Worm (Caenorhabditis elegans) whole organism, mixed stage, embryonic: ENCODE data around the gene T16A1.4.
"Not testable (repeated sequence)": the region's sequence is repeated elsewhere in the genome, so short reads cannot be mapped to it uniquely, and the experiment has no call there.

Experiments used
- M03D4.4 ChIP-seq: sonication (generic microtip); optimal IDR thresholded peaks from 2 replicates; lab custom pipeline; 2017; ENCODE audit warnings: mild to moderate bottlenecking, missing genetic modification characterization, missing compliant biosample characterization
- bed-3 ChIP-seq: fragments of 200-800 bp; sonication (Bioruptor generic); optimal IDR thresholded peaks from 3 replicates; lab custom pipeline; 2018; ENCODE audit warnings: mild to moderate bottlenecking, missing genetic modification characterization, moderate library complexity, missing compliant biosample characterization
- ceh-39 ChIP-seq: fragments of 150-350 bp; optimal IDR thresholded peaks from 2 replicates; lab custom pipeline; 2014; ENCODE audit warnings: missing biosample characterization, missing genetic modification characterization
- ceh-43 ChIP-seq: fragments of 200-800 bp; sonication (Bioruptor generic); optimal IDR thresholded peaks from 2 replicates; lab custom pipeline; 2018; ENCODE audit warnings: mild to moderate bottlenecking, missing genetic modification characterization, moderate library complexity, missing compliant biosample characterization
- ceh-83 ChIP-seq: fragments of 200-800 bp; sonication (Bioruptor generic); optimal IDR thresholded peaks from 2 replicates; lab custom pipeline; 2018; ENCODE audit warnings: mild to moderate bottlenecking, missing genetic modification characterization, missing compliant biosample characterization
- ces-1 ChIP-seq: fragments of 150-350 bp; optimal IDR thresholded peaks from 2 replicates; lab custom pipeline; 2014; ENCODE audit warnings: missing biosample characterization, missing genetic modification reagents, missing genetic modification characterization
- cnd-1 ChIP-seq: fragments of 200-800 bp; sonication (Bioruptor generic); optimal IDR thresholded peaks from 2 replicates; lab custom pipeline; 2018; ENCODE audit warnings: mild to moderate bottlenecking, missing genetic modification characterization, missing compliant biosample characterization
- drap-1 ChIP-seq: fragments of 200-800 bp; sonication (Bioruptor generic); optimal IDR thresholded peaks from 3 replicates; lab custom pipeline; 2018; ENCODE audit warnings: mild to moderate bottlenecking, missing genetic modification characterization, missing compliant biosample characterization
- elt-1 ChIP-seq: sonication (generic microtip); optimal IDR thresholded peaks from 2 replicates; lab custom pipeline; 2017; ENCODE audit warnings: missing genetic modification characterization, mild to moderate bottlenecking, missing compliant biosample characterization, antibody characterized with exemption, moderate library complexity, borderline replicate concordance; ENCODE audit not compliant: insufficient read depth
- elt-3 ChIP-seq: fragments of 150-350 bp; optimal IDR thresholded peaks from 2 replicates; lab custom pipeline; 2014; ENCODE audit warnings: missing biosample characterization, missing genetic modification characterization
- flh-1 ChIP-seq: fragments of 200-800 bp; sonication (Bioruptor generic); optimal IDR thresholded peaks from 2 replicates; lab custom pipeline; 2018; ENCODE audit warnings: mild to moderate bottlenecking, missing genetic modification characterization, moderate library complexity, missing compliant biosample characterization
- ham-2 ChIP-seq: fragments of 200-800 bp; sonication (Bioruptor generic); optimal IDR thresholded peaks from 2 replicates; lab custom pipeline; 2018; ENCODE audit warnings: mild to moderate bottlenecking, missing genetic modification characterization, missing compliant biosample characterization
- hlh-1 ChIP-seq: fragments of 150-350 bp; optimal IDR thresholded peaks from 2 replicates; lab custom pipeline; 2014; ENCODE audit warnings: missing biosample characterization, missing genetic modification reagents, missing genetic modification characterization
- lin-13 ChIP-seq: fragments of 150-350 bp; optimal IDR thresholded peaks from 2 replicates; lab custom pipeline; 2014; ENCODE audit warnings: missing biosample characterization, missing genetic modification characterization
- lin-32 ChIP-seq: fragments of 200-800 bp; sonication (Bioruptor generic); optimal IDR thresholded peaks from 2 replicates; lab custom pipeline; 2018; ENCODE audit warnings: mild to moderate bottlenecking, missing genetic modification characterization, missing compliant biosample characterization
- lsy-2 ChIP-seq: fragments of 150-350 bp; optimal IDR thresholded peaks from 2 replicates; lab custom pipeline; 2014; ENCODE audit warnings: missing biosample characterization, missing genetic modification characterization
- mab-5 ChIP-seq: fragments of 150-350 bp; optimal IDR thresholded peaks from 2 replicates; lab custom pipeline; 2014; ENCODE audit warnings: missing biosample characterization, missing genetic modification characterization
- mep-1 ChIP-seq: fragments of 150-350 bp; optimal IDR thresholded peaks from 2 replicates; lab custom pipeline; 2017; ENCODE audit warnings: missing biosample characterization, missing genetic modification reagents, missing genetic modification characterization, inconsistent platforms
- nhr-12 ChIP-seq: fragments of 150-350 bp; optimal IDR thresholded peaks from 2 replicates; lab custom pipeline; 2014; ENCODE audit warnings: missing biosample characterization, missing genetic modification characterization
- nhr-237 ChIP-seq: fragments of 150-350 bp; optimal IDR thresholded peaks from 2 replicates; lab custom pipeline; 2014; ENCODE audit warnings: missing biosample characterization, missing genetic modification characterization
- nhr-28 ChIP-seq: fragments of 150-350 bp; optimal IDR thresholded peaks from 2 replicates; lab custom pipeline; 2014; ENCODE audit warnings: missing biosample characterization, missing genetic modification characterization
- nhr-76 ChIP-seq: sonication (generic microtip); optimal IDR thresholded peaks from 2 replicates; lab custom pipeline; 2017; ENCODE audit warnings: missing biosample characterization, missing genetic modification characterization
- pha-4 ChIP-seq: fragments of 150-350 bp; optimal IDR thresholded peaks from 2 replicates; lab custom pipeline; 2018; ENCODE audit warnings: missing biosample characterization, missing genetic modification reagents, missing genetic modification characterization
- snpc-4 ChIP-seq: fragments of 150-350 bp; optimal IDR thresholded peaks from 2 replicates; lab custom pipeline; 2014; ENCODE audit warnings: missing biosample characterization, missing genetic modification characterization
- sptf-1 ChIP-seq: sonication (generic microtip); optimal IDR thresholded peaks from 2 replicates; lab custom pipeline; 2017; ENCODE audit warnings: mild to moderate bottlenecking, missing genetic modification characterization, moderate library complexity, missing compliant biosample characterization
- tbx-8 ChIP-seq: fragments of 200-800 bp; sonication (Bioruptor generic); optimal IDR thresholded peaks from 2 replicates; lab custom pipeline; 2018; ENCODE audit warnings: mild to moderate bottlenecking, missing genetic modification characterization, moderate library complexity, missing compliant biosample characterization
- unc-120 ChIP-seq: sonication (generic microtip); optimal IDR thresholded peaks from 2 replicates; lab custom pipeline; 2017; ENCODE audit warnings: missing genetic modification characterization, missing compliant biosample characterization; ENCODE audit not compliant: poor library complexity, severe bottlenecking
- unc-39 ChIP-seq: fragments of 150-350 bp; optimal IDR thresholded peaks from 2 replicates; lab custom pipeline; 2014; ENCODE audit warnings: missing biosample characterization, missing genetic modification characterization
- unc-62 ChIP-seq: fragments of 150-350 bp; optimal IDR thresholded peaks from 2 replicates; lab custom pipeline; 2014; ENCODE audit warnings: missing biosample characterization, missing genetic modification reagents, missing genetic modification characterization
- zip-8 ChIP-seq: fragments of 150-350 bp; optimal IDR thresholded peaks from 2 replicates; lab custom pipeline; 2014; ENCODE audit warnings: missing biosample characterization, missing genetic modification characterization
- ztf-11 ChIP-seq: fragments of 150-350 bp; optimal IDR thresholded peaks from 2 replicates; lab custom pipeline; 2014; ENCODE audit warnings: missing biosample characterization, missing genetic modification characterization

The T16A1.4 gene

DNA sequence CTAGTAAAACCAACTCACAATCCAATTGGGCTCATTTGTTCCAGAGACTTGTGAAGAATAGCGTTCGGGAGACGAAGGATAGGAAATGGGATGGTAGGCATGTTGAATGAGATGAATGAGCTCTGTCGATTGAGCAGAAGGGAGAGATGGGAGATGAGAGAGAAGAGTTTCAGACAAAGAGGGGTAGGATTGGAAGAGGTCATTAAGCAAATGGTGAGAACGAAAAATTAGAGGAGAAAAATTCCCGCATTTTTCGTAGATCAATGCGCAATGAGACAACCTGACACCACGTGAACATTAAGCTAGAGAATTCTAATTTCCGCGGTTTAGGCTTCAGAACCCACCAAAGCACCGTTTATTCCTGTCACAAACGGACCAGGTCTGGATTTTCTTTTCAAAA is 17.4 kb upstream of the T16A1.4 start, which contains the start of gene F07E5.13:
Gene F07E5.13, minus strand, starts transcription at position 101 of the 400 bp plus-strand sequence.
- no peak for TF ChIP-seq unc-39
- TF ChIP-seq nhr-28 (tag; lab: Kevin White, UChicago): no peak
- TF ChIP-seq ces-1 (GFP tag; lab: Kevin White, UChicago): no peak
- TF ChIP-seq unc-62 (GFP tag; lab: Kevin White, UChicago): no peak
- no peak for TF ChIP-seq ceh-83 (GFP tag; lab: Kevin White, UChicago)
- TF ChIP-seq unc-120 (tag; lab: Kevin White, UChicago): no peak
- TF ChIP-seq flh-1 (GFP tag; lab: Kevin White, UChicago): no peak
- TF ChIP-seq tbx-8 (GFP tag; lab: Kevin White, UChicago): no peak
- no peak for TF ChIP-seq mab-5 (tag; lab: Kevin White, UChicago)
- TF ChIP-seq lin-13 (tag; lab: Kevin White, UChicago): no peak

ce11 chrII:2064497-2064896 is 16.9 kb upstream of the T16A1.4 start, which contains the start of gene fbxb-6:
fbxb-6 (plus strand) TSS chrII:2064797.
- TF ChIP-seq ces-1 (GFP tag; lab: Kevin White, UChicago) (no peak), hlh-1 (no peak), bed-3 (GFP tag; lab: Kevin White, UChicago) (no peak), sptf-1 (tag; lab: Kevin White, UChicago) (no peak), cnd-1 (tag; lab: Kevin White, UChicago) (no peak), zip-8 (tag; lab: Kevin White, UChicago) (no peak), flh-1 (GFP tag; lab: Kevin White, UChicago) (no peak), ztf-11 (tag; lab: Kevin White, UChicago) (no peak)

ce11 chrII:2067451-2068021 is 13.8 kb upstream of the T16A1.4 start, which contains the start of gene F07E5.12:
F07E5.12 (plus strand) TSS chrII:2067971.
- TF ChIP-seq flh-1 (GFP tag; lab: Kevin White, UChicago); sptf-1 (tag; lab: Kevin White, UChicago); bed-3 (GFP tag; lab: Kevin White, UChicago): not testable (repeated sequence)

DNA sequence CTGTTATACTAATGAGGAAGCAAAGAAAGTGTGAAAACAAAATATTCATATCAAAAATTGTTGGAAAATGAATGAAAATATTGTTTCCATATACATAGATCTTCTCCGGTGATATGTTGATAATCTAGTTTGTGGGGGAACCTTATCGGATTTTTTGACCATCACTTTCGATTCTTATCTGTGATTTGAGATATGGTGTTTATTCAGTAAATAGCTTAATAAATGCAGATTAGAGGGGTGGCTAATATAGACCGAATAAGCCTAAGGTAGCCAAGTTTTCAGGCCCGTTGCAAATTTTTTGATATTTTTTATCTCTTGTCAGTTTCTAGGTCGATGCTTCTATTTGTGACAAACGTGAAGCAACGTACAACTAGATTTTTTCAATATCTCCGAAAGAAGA is 9.9 kb upstream of the T16A1.4 start, which contains the start of gene F07E5.7:
Gene F07E5.7, minus strand, starts transcription at position 101 of the 400 bp plus-strand sequence.
- TF ChIP-seq lin-32 (GFP tag; lab: Kevin White, UChicago) (no peak), hlh-1 (no peak), zip-8 (tag; lab: Kevin White, UChicago) (no peak), ceh-43 (GFP tag; lab: Kevin White, UChicago) (no peak), ceh-39 (no peak), tbx-8 (GFP tag; lab: Kevin White, UChicago) (no peak), elt-1 (tag; lab: Kevin White, UChicago) (no peak)

DNA sequence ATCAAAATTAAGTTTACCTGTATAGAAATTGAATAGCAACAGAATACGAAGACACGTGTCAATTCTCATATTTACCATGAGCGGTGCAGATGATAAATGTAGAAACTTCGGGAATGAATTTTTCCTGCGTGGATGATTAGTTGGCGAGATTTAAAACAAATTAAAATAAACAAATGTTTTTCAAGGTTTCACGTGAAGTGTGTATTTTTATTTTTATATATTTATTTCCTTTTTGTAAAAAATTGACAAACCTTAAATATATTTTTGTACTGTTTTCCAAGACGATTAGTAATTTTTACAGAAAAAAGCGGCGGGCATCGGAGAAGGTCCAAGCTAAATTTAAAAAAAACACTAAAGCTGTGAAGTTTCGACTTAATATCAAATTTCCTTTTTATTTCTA is 5.8 kb upstream of the T16A1.4 start, which contains the start of gene F07E5.8:
Gene F07E5.8, minus strand, starts transcription at position 101 of the 400 bp plus-strand sequence.
- TF ChIP-seq lin-13 (tag; lab: Kevin White, UChicago) (no peak), nhr-237 (tag; lab: Kevin White, UChicago) (no peak), mep-1 (tag; lab: Kevin White, UChicago) (no peak), mab-5 (tag; lab: Kevin White, UChicago) (no peak), snpc-4 (tag; lab: Kevin White, UChicago) (no peak), ham-2 (GFP tag; lab: Kevin White, UChicago) (no peak), elt-3 (tag; lab: Kevin White, UChicago) (no peak), unc-39 (no peak), sptf-1 (tag; lab: Kevin White, UChicago) (no peak), tbx-8 (GFP tag; lab: Kevin White, UChicago) (no peak), ztf-11 (tag; lab: Kevin White, UChicago) (no peak), lsy-2 (no peak), flh-1 (GFP tag; lab: Kevin White, UChicago) (no peak)

- TF ChIP-seq nhr-12 (tag; lab: Kevin White, UChicago): no peak
- no peak for TF ChIP-seq sptf-1 (tag; lab: Kevin White, UChicago)
- no peak for TF ChIP-seq unc-39
- no peak for TF ChIP-seq lsy-2
- TF ChIP-seq lin-32 (GFP tag; lab: Kevin White, UChicago): no peak
- TF ChIP-seq unc-120 (tag; lab: Kevin White, UChicago): no peak
- no peak for TF ChIP-seq tbx-8 (GFP tag; lab: Kevin White, UChicago)
- no peak for TF ChIP-seq snpc-4 (tag; lab: Kevin White, UChicago)
- TF ChIP-seq nhr-76 (tag; lab: Kevin White, UChicago): no peak
- TF ChIP-seq ces-1 (GFP tag; lab: Kevin White, UChicago): no peak
- no peak for TF ChIP-seq drap-1 (GFP tag; lab: Kevin White, UChicago)
- TF ChIP-seq pha-4 (tag; lab: Kevin White, UChicago): no peak
- TF ChIP-seq mep-1 (tag; lab: Kevin White, UChicago): no peak
- TF ChIP-seq bed-3 (GFP tag; lab: Kevin White, UChicago): no peak
- TF ChIP-seq M03D4.4 (tag; lab: Kevin White, UChicago): no peak
Observed at ce11 chrII:2076467-2076866, 4.9 kb upstream of the T16A1.4 start.
